Worm (Caenorhabditis elegans): Measurements from ENCODE around the gene fipr-10.

DNA sequence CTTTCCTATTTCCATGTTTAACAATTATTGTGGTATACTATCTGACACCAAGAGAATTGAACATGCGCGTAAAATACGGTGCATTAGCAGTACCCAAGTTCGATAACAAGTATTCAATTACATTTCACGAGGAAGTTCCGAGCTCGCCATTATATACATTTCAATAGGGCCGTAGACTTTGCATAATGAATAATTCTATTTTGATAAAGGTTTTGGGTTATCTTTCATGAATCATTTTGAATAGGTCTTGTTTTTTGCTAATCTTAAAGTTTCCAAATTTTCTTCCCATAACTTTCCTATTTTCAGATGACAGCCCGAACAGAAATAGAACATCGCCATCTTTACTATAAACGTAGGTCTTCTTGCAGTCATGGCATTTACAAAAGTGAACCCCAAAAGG, 12.3 kb downstream of the fipr-10 start, which contains the start of gene C50H2.13:
- TF ChIP-seq unc-62 (GFP tag; optimal IDR thresholded peaks at IDR 0.05) (no peak), efl-1 (GFP tag; optimal IDR thresholded peaks at IDR 0.05) (no peak), ZK185.1 (tag; optimal IDR thresholded peaks at IDR 0.05; ENCODE audit: poor library complexity, severe bottlenecking) (no peak), mel-28 (tag; optimal IDR thresholded peaks at IDR 0.05; ENCODE audit: borderline replicate concordance) (no peak), F49E8.2 (tag; optimal IDR thresholded peaks at IDR 0.05; ENCODE audit: insufficient read depth) (no peak), ama-1 (optimal IDR thresholded peaks at IDR 0.05) (no peak), ama-1 (GFP tag; optimal IDR thresholded peaks at IDR 0.05) (no peak), let-607 (tag; optimal IDR thresholded peaks at IDR 0.05) (no peak), Y95B8A.8 (GFP tag; IDR thresholded peaks at IDR 0.05) (no peak)

Measured in whole organism, young adult.